Fruit fly (Drosophila melanogaster) whole organism, embryonic: ENCODE results near the gene vib.
A peak's percentile ranks its signal among the peaks of the same experiment; 100 is the strongest.

ENCODE experiments used
- Ada2b ChIP-seq: fragments of 200-800 bp; sonication (Bioruptor generic); IDR thresholded peaks from 2 replicates; pipeline ENCODE4 v1.3.6; 2022; ENCODE audit warnings: missing biosample characterization, missing genetic modification characterization
- BEAF-32 ChIP-seq: fragments of 200-800 bp; sonication (Bioruptor generic); optimal IDR thresholded peaks from 3 replicates; lab custom pipeline; 2017; ENCODE audit warnings: missing biosample characterization, missing genetic modification characterization, mild to moderate bottlenecking, moderate library complexity, missing genetic modification reagents
- Blimp-1 ChIP-seq: fragments of 200-800 bp; sonication (Bioruptor generic); optimal IDR thresholded peaks from 3 replicates; lab custom pipeline; 2018; ENCODE audit warnings: missing biosample characterization, missing genetic modification characterization, mild to moderate bottlenecking, moderate library complexity, missing genetic modification reagents
- CG10147 ChIP-seq: fragments of 200-800 bp; sonication (Bioruptor generic); optimal IDR thresholded peaks from 2 replicates; lab custom pipeline; 2019; ENCODE audit warnings: missing biosample characterization, mild to moderate bottlenecking, missing genetic modification characterization, moderate library complexity
- CG10565 ChIP-seq: fragments of 200-800 bp; sonication (Bioruptor generic); optimal IDR thresholded peaks from 3 replicates; lab custom pipeline; 2016; ENCODE audit warnings: missing biosample characterization, mild to moderate bottlenecking, missing genetic modification characterization
- CG10654 ChIP-seq: fragments of 200-800 bp; sonication (Bioruptor generic); optimal IDR thresholded peaks from 2 replicates; lab custom pipeline; 2016; ENCODE audit warnings: missing biosample characterization, missing genetic modification characterization
- CG12155 ChIP-seq: fragments of 200-800 bp; sonication (Bioruptor generic); optimal IDR thresholded peaks from 3 replicates; lab custom pipeline; 2016; ENCODE audit warnings: missing biosample characterization, missing genetic modification characterization
- CG13123 ChIP-seq: fragments of 200-800 bp; sonication (Bioruptor generic); optimal IDR thresholded peaks from 2 replicates; lab custom pipeline; 2016; ENCODE audit warnings: missing biosample characterization, missing genetic modification characterization
- CG13624 ChIP-seq: fragments of 200-800 bp; sonication (Bioruptor generic); optimal IDR thresholded peaks from 2 replicates; lab custom pipeline; 2016; ENCODE audit warnings: missing biosample characterization, missing genetic modification characterization
- CG14014 ChIP-seq: fragments of 200-800 bp; sonication (Bioruptor generic); IDR thresholded peaks from 2 replicates; pipeline ENCODE4 v1.3.6; 2022; ENCODE audit warnings: missing biosample characterization, missing genetic modification characterization
- CG15011 ChIP-seq: fragments of 200-800 bp; sonication (Bioruptor generic); optimal IDR thresholded peaks from 3 replicates; lab custom pipeline; 2018; ENCODE audit warnings: missing biosample characterization, mild to moderate bottlenecking, missing genetic modification characterization
- CG15073 ChIP-seq: fragments of 200-800 bp; sonication (Bioruptor generic); optimal IDR thresholded peaks from 2 replicates; lab custom pipeline; 2016; ENCODE audit warnings: missing biosample characterization, missing genetic modification characterization
- CG1529 ChIP-seq: fragments of 200-800 bp; sonication (Bioruptor generic); optimal IDR thresholded peaks from 3 replicates; lab custom pipeline; 2018; ENCODE audit warnings: missing biosample characterization, missing genetic modification characterization
- CG1602 ChIP-seq: fragments of 200-800 bp; sonication (Bioruptor generic); optimal IDR thresholded peaks from 3 replicates; lab custom pipeline; 2016; ENCODE audit warnings: missing biosample characterization, missing genetic modification characterization
- CG16863 ChIP-seq: fragments of 200-800 bp; sonication (Bioruptor generic); optimal IDR thresholded peaks from 3 replicates; lab custom pipeline; 2016; ENCODE audit warnings: missing biosample characterization, missing genetic modification characterization
- CG17568 ChIP-seq: fragments of 200-800 bp; sonication (Bioruptor generic); optimal IDR thresholded peaks from 2 replicates; lab custom pipeline; 2018; ENCODE audit warnings: missing biosample characterization, mild to moderate bottlenecking, missing genetic modification characterization, moderate library complexity
- CG17802 ChIP-seq: fragments of 200-800 bp; sonication (Bioruptor generic); optimal IDR thresholded peaks from 2 replicates; lab custom pipeline; 2018; ENCODE audit warnings: missing biosample characterization, mild to moderate bottlenecking, missing genetic modification characterization, moderate library complexity
- CG18599 ChIP-seq: fragments of 200-800 bp; sonication (Bioruptor generic); optimal IDR thresholded peaks from 3 replicates; lab custom pipeline; 2017; ENCODE audit warnings: missing biosample characterization, missing genetic modification characterization, mild to moderate bottlenecking, moderate library complexity, missing genetic modification reagents
- CG3163 ChIP-seq: fragments of 200-800 bp; sonication (Bioruptor generic); optimal IDR thresholded peaks from 3 replicates; lab custom pipeline; 2016; ENCODE audit warnings: missing biosample characterization, missing genetic modification characterization
- CG4617 ChIP-seq: fragments of 200-800 bp; sonication (Bioruptor generic); optimal IDR thresholded peaks from 3 replicates; lab custom pipeline; 2016; ENCODE audit warnings: missing biosample characterization, missing genetic modification characterization, borderline replicate concordance
- CG6654 ChIP-seq: fragments of 200-800 bp; sonication (Bioruptor generic); optimal IDR thresholded peaks from 2 replicates; lab custom pipeline; 2017; ENCODE audit warnings: missing biosample characterization, mild to moderate bottlenecking, missing genetic modification characterization
- CG7745 ChIP-seq: fragments of 200-800 bp; sonication (Bioruptor generic); optimal IDR thresholded peaks from 2 replicates; lab custom pipeline; 2018; ENCODE audit warnings: missing biosample characterization, mild to moderate bottlenecking, missing genetic modification characterization, moderate library complexity
- CTCF ChIP-seq: fragments of 200-800 bp; sonication (Bioruptor generic); optimal IDR thresholded peaks from 2 replicates; lab custom pipeline; 2017; ENCODE audit warnings: missing biosample characterization, mild to moderate bottlenecking, missing genetic modification characterization, moderate library complexity
- Dad ChIP-seq: fragments of 200-800 bp; sonication (Bioruptor generic); optimal IDR thresholded peaks from 3 replicates; lab custom pipeline; 2016; ENCODE audit warnings: missing biosample characterization, missing genetic modification characterization
- E2f1 ChIP-seq: fragments of 200-800 bp; sonication (Bioruptor generic); IDR thresholded peaks from 2 replicates; pipeline ENCODE4 v1.3.6; 2022; ENCODE audit warnings: missing biosample characterization, missing genetic modification characterization
- E2f2 ChIP-seq: fragments of 200-800 bp; sonication (Bioruptor generic); IDR thresholded peaks from 2 replicates; pipeline ENCODE4 v1.3.6; 2022; ENCODE audit warnings: missing biosample characterization, missing genetic modification characterization
- Elba2 ChIP-seq: fragments of 200-800 bp; sonication (Bioruptor generic); optimal IDR thresholded peaks from 3 replicates; lab custom pipeline; 2016; ENCODE audit warnings: missing biosample characterization, missing genetic modification characterization
- Ets65A ChIP-seq: fragments of 200-800 bp; sonication (Bioruptor generic); peaks from one replicate; lab custom pipeline; 2016; ENCODE audit warnings: missing biosample characterization, missing genetic modification characterization
- HLH4C ChIP-seq: fragments of 200-800 bp; sonication (Bioruptor generic); IDR thresholded peaks from 3 replicates; pipeline ENCODE4 v1.3.6; 2022; ENCODE audit warnings: missing biosample characterization, missing genetic modification characterization; ENCODE audit not compliant: partially characterized antibody
- Xbp1 ChIP-seq: fragments of 200-800 bp; sonication (Bioruptor generic); optimal IDR thresholded peaks from 3 replicates; lab custom pipeline; 2016; ENCODE audit warnings: missing biosample characterization, mild to moderate bottlenecking, missing genetic modification characterization
- ab ChIP-seq: fragments of 200-800 bp; sonication (Bioruptor generic); optimal IDR thresholded peaks from 2 replicates; lab custom pipeline; 2016; ENCODE audit warnings: missing biosample characterization, missing genetic modification characterization
- amos ChIP-seq: fragments of 200-800 bp; sonication (Bioruptor generic); IDR thresholded peaks from 2 replicates; pipeline ENCODE4 v1.3.6; 2022; ENCODE audit warnings: missing biosample characterization, missing genetic modification characterization; ENCODE audit not compliant: partially characterized antibody
- ato ChIP-seq: fragments of 200-800 bp; sonication (Bioruptor generic); IDR thresholded peaks from 2 replicates; pipeline ENCODE4 v1.3.6; 2022; ENCODE audit warnings: missing biosample characterization, missing genetic modification characterization; ENCODE audit not compliant: partially characterized antibody
- chn ChIP-seq: fragments of 200-800 bp; sonication (Bioruptor generic); optimal IDR thresholded peaks from 2 replicates; lab custom pipeline; 2016; ENCODE audit warnings: missing biosample characterization, missing genetic modification characterization
- da ChIP-seq: fragments of 200-800 bp; sonication (Bioruptor generic); optimal IDR thresholded peaks from 2 replicates; lab custom pipeline; 2016; ENCODE audit warnings: missing biosample characterization, missing genetic modification characterization
- danr ChIP-seq: fragments of 200-800 bp; sonication (Bioruptor generic); IDR thresholded peaks from 2 replicates; pipeline ENCODE4 v1.3.6; 2022; ENCODE audit warnings: missing biosample characterization, missing genetic modification characterization
- dpn ChIP-seq, 2 experiments: fragments of 200-800 bp; sonication (Bioruptor generic); optimal IDR thresholded peaks; 3 replicates each; lab custom pipeline; 2016; ENCODE audit warnings: missing biosample characterization in 2 of 2, missing genetic modification characterization in 2 of 2
- ewg ChIP-seq: fragments of 200-800 bp; sonication (Bioruptor generic); optimal IDR thresholded peaks from 3 replicates; lab custom pipeline; 2017; ENCODE audit warnings: mild to moderate bottlenecking, missing biosample characterization, missing genetic modification reagents, missing genetic modification characterization
- fd3F ChIP-seq: fragments of 200-800 bp; sonication (Bioruptor generic); optimal IDR thresholded peaks from 2 replicates; lab custom pipeline; 2018; ENCODE audit warnings: missing biosample characterization, mild to moderate bottlenecking, missing genetic modification characterization, moderate library complexity
- h ChIP-seq: fragments of >200 bp; optimal IDR thresholded peaks from 2 replicates; lab custom pipeline; 2017
- ham ChIP-seq: fragments of 200-800 bp; sonication (Bioruptor generic); IDR thresholded peaks from 2 replicates; pipeline ENCODE4 v1.3.6; 2022; ENCODE audit warnings: missing biosample characterization, missing genetic modification characterization
- nerfin-1 ChIP-seq: fragments of 200-800 bp; sonication (Bioruptor generic); optimal IDR thresholded peaks from 3 replicates; lab custom pipeline; 2019; ENCODE audit warnings: missing biosample characterization, mild to moderate bottlenecking, missing genetic modification characterization, moderate library complexity
- nerfin-2 ChIP-seq: fragments of 200-800 bp; sonication (Bioruptor generic); IDR thresholded peaks from 2 replicates; pipeline ENCODE4 v1.3.6; 2022; ENCODE audit warnings: missing biosample characterization, missing genetic modification characterization; ENCODE audit not compliant: partially characterized antibody
- pita ChIP-seq: fragments of 200-800 bp; sonication (Bioruptor generic); optimal IDR thresholded peaks from 2 replicates; lab custom pipeline; 2017; ENCODE audit warnings: missing biosample characterization, mild to moderate bottlenecking, missing genetic modification characterization
- sd ChIP-seq: fragments of 200-800 bp; sonication (Bioruptor generic); optimal IDR thresholded peaks from 3 replicates; lab custom pipeline; 2018; ENCODE audit warnings: missing biosample characterization, mild to moderate bottlenecking, missing genetic modification characterization, moderate library complexity
- unc-4 ChIP-seq: fragments of 200-800 bp; sonication (Bioruptor generic); IDR thresholded peaks from 2 replicates; pipeline ENCODE4 v1.3.6; 2022; ENCODE audit warnings: missing biosample characterization, missing genetic modification characterization; ENCODE audit not compliant: partially characterized antibody
- usp ChIP-seq: fragments of >200 bp; optimal IDR thresholded peaks from 2 replicates; lab custom pipeline; 2017; ENCODE audit warnings: missing biosample characterization, missing genetic modification characterization
- wdn ChIP-seq: fragments of 200-800 bp; sonication (Bioruptor generic); IDR thresholded peaks from 2 replicates; pipeline ENCODE4 v1.3.6; 2022; ENCODE audit warnings: missing biosample characterization, missing genetic modification characterization

Gene vib

dm6 chr3R:19246080-19246637 lies 19.7 kb upstream of the vib start, which contains the start of gene unc79 (continued):
- TF ChIP-seq E2f1 (GFP tag; lab: Robert Waterston, UW) (no peak), CG3163 (GFP tag; lab: Kevin White, UChicago) (no peak), fd3F (GFP tag; lab: Kevin White, UChicago) (no peak), da (GFP tag; lab: Kevin White, UChicago) (no peak), CG10654 (GFP tag; lab: Kevin White, UChicago) (no peak), nerfin-1 (tag; lab: Kevin White, UChicago) (peak; percentile 91), CG17802 (tag; lab: Kevin White, UChicago) (no peak), CG13624 (GFP tag; lab: Kevin White, UChicago) (no peak), wdn (GFP tag; lab: Robert Waterston, UW) (no peak), sd (tag; lab: Kevin White, UChicago) (no peak), Blimp-1 (no peak), CG16863 (GFP tag; lab: Kevin White, UChicago) (no peak), ham (GFP tag; lab: Robert Waterston, UW) (no peak), usp (GFP tag; lab: Kevin White, UChicago) (no peak), CG10147 (GFP tag; lab: Kevin White, UChicago) (no peak), CG12155 (GFP tag; lab: Kevin White, UChicago) (no peak), unc-4 (GFP tag; lab: Robert Waterston, UW) (0 out of 2 replicates have a peak, but pooled peaks have one; percentile 23), CG13123 (GFP tag; lab: Kevin White, UChicago) (no peak), amos (GFP tag; lab: Robert Waterston, UW) (no peak), ewg (GFP tag; lab: Kevin White, UChicago) (peak; percentile 91), h (lab: Kevin White, UChicago) (no peak), danr (no peak)

- TF ChIP-seq wdn (GFP tag; lab: Robert Waterston, UW) = no peak
- TF ChIP-seq ab (GFP tag; lab: Kevin White, UChicago) = no peak
- TF ChIP-seq CTCF (GFP tag; lab: Kevin White, UChicago) = peak; percentile 57
These were observed 18.9 kb upstream of the vib start for dm6 chr3R:19245399-19245798.

dm6 chr3R:19238934-19239333 lies 12.5 kb upstream of the vib start:
- TF ChIP-seq Dad (GFP tag; lab: Kevin White, UChicago) (no peak), CG7745 (no peak), Elba2 (GFP tag; lab: Kevin White, UChicago) (no peak), pita (no peak), CG15011 (GFP tag; lab: Kevin White, UChicago) (no peak), CG10565 (no peak), dpn (GFP tag; optimal IDR thresholded peaks at IDR 0.05; lab: Kevin White, UChicago) (no peak), E2f2 (no peak), CG17568 (no peak), nerfin-2 (GFP tag; lab: Robert Waterston, UW) (peak; percentile 39; the same call in 1 of the 2 replicates), CG6654 (no peak), BEAF-32 (no peak), CG1529 (GFP tag; lab: Kevin White, UChicago) (no peak), CG15073 (GFP tag; lab: Kevin White, UChicago) (no peak), ato (0 out of 2 replicates have a peak, but pooled peaks have one; percentile 22), Xbp1 (no peak), E2f1 (GFP tag; lab: Robert Waterston, UW) (no peak), CG4617 (GFP tag; lab: Kevin White, UChicago) (no peak), CG14014 (GFP tag; lab: Robert Waterston, UW) (no peak), Ets65A (GFP tag; lab: Kevin White, UChicago) (peak; percentile 26), ab (GFP tag; lab: Kevin White, UChicago) (no peak), CG18599 (GFP tag; lab: Kevin White, UChicago) (no peak), HLH4C (peak; percentile 64), CG1602 (GFP tag; lab: Kevin White, UChicago) (no peak), Ada2b (GFP tag; lab: Robert Waterston, UW) (no peak), chn (no peak)
